Fruit fly (Drosophila melanogaster) whole organism, prepupa: ENCODE measurements around the gene unk.

ENCODE experiments used
- Blimp-1 ChIP-seq: fragments of 200-800 bp; sonication (Bioruptor generic); optimal IDR thresholded peaks from 3 replicates; lab custom pipeline; 2017; ENCODE audit warnings: missing biosample characterization, missing genetic modification characterization, mild to moderate bottlenecking, moderate library complexity, missing genetic modification reagents
- CG11762 ChIP-seq: fragments of 200-800 bp; sonication (Bioruptor generic); optimal IDR thresholded peaks from 3 replicates; lab custom pipeline; 2016; ENCODE audit warnings: missing biosample characterization, missing genetic modification characterization; ENCODE audit not compliant: insufficient read depth
- CG34406 ChIP-seq: fragments of 200-800 bp; sonication (Bioruptor generic); optimal IDR thresholded peaks from 3 replicates; lab custom pipeline; 2016; ENCODE audit warnings: missing biosample characterization, missing genetic modification characterization
- CG3919 ChIP-seq: fragments of 200-800 bp; sonication (Bioruptor generic); optimal IDR thresholded peaks from 3 replicates; lab custom pipeline; 2016; ENCODE audit warnings: missing biosample characterization, missing genetic modification characterization
- CG6163 ChIP-seq: fragments of 200-800 bp; sonication (Bioruptor generic); IDR thresholded peaks from 3 replicates; pipeline ENCODE4 v1.3.6; 2022; ENCODE audit warnings: missing biosample characterization, missing genetic modification characterization
- Eip78C ChIP-seq: fragments of 200-800 bp; sonication (Bioruptor generic); peaks from one replicate; lab custom pipeline; 2016; ENCODE audit warnings: missing biosample characterization, missing genetic modification characterization
- Hr39 ChIP-seq: fragments of 200-800 bp; sonication (Bioruptor generic); optimal IDR thresholded peaks from 2 replicates; lab custom pipeline; 2016; ENCODE audit warnings: missing biosample characterization, missing genetic modification characterization
- Sox14 ChIP-seq: fragments of 200-800 bp; sonication (Bioruptor generic); optimal IDR thresholded peaks from 3 replicates; lab custom pipeline; 2016; ENCODE audit warnings: missing biosample characterization, missing genetic modification characterization
- acj6 ChIP-seq: fragments of 200-800 bp; sonication (Bioruptor generic); optimal IDR thresholded peaks from 3 replicates; lab custom pipeline; 2016; ENCODE audit warnings: missing biosample characterization, missing genetic modification characterization
- dac ChIP-seq: fragments of 200-800 bp; sonication (Bioruptor generic); optimal IDR thresholded peaks from 2 replicates; lab custom pipeline; 2017; ENCODE audit warnings: missing biosample characterization, mild to moderate bottlenecking, missing genetic modification characterization
- eg ChIP-seq: fragments of 200-800 bp; sonication (Bioruptor generic); IDR thresholded peaks from 3 replicates; pipeline ENCODE4 v1.3.6; 2022; ENCODE audit warnings: missing biosample characterization, missing genetic modification characterization
- fd59A ChIP-seq: fragments of 200-800 bp; sonication (Bioruptor generic); optimal IDR thresholded peaks from 2 replicates; lab custom pipeline; 2017; ENCODE audit warnings: missing biosample characterization, mild to moderate bottlenecking, missing genetic modification characterization, missing genetic modification reagents
- svp ChIP-seq: fragments of 200-800 bp; sonication (Bioruptor generic); peaks from one replicate; lab custom pipeline; 2016; ENCODE audit warnings: missing biosample characterization, missing genetic modification characterization
- vri ChIP-seq: fragments of 200-800 bp; sonication (Bioruptor generic); optimal IDR thresholded peaks from 3 replicates; lab custom pipeline; 2016; ENCODE audit warnings: missing biosample characterization, mild to moderate bottlenecking, missing genetic modification characterization

DNA sequence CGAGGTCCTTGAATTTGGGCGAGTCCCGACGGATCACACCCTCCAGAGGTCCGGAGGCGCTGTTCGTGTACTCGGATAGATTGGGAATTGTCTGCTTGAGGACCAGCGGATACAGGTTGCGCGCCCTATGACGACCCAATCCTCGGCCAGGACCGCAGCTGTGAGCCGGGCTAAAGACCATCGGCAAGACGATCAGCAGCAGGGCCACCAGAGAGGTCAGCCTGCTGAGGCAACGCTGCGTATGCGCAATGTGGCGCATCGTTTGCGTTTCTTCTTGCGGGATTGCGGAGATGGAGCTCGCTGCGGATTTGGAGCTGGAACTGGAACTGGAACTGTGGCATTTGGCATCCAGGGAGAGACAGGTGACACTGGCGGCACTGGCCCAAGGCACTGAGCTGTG, 16.5 kb downstream of the unk start:
- TF ChIP-seq Blimp-1 (GFP tag; lab: Kevin White, UChicago) (no peak), CG34406 (GFP tag; lab: Kevin White, UChicago) (no peak), Sox14 (no peak), svp (no peak), fd59A (GFP tag; lab: Kevin White, UChicago) (no peak), Hr39 (GFP tag; lab: Kevin White, UChicago) (no peak), acj6 (GFP tag; lab: Kevin White, UChicago) (no peak), Eip78C (GFP tag; lab: Kevin White, UChicago) (no peak), eg (GFP tag; lab: Robert Waterston, UW) (no peak), CG11762 (GFP tag; lab: Kevin White, UChicago) (no peak), dac (GFP tag; lab: Kevin White, UChicago) (no peak), CG3919 (GFP tag; lab: Kevin White, UChicago) (no peak), vri (GFP tag; lab: Kevin White, UChicago) (no peak), CG6163 (GFP tag; lab: Robert Waterston, UW) (no peak)
